Worm (Caenorhabditis elegans) whole organism, mixed stage, embryonic: Measurements from ENCODE around the gene fbxa-164.

ENCODE experiments used
- M03D4.4 ChIP-seq: sonication (generic microtip); optimal IDR thresholded peaks from 2 replicates; lab custom pipeline; 2017; ENCODE audit warnings: mild to moderate bottlenecking, missing genetic modification characterization, missing compliant biosample characterization
- ceh-39 ChIP-seq: fragments of 150-350 bp; optimal IDR thresholded peaks from 2 replicates; lab custom pipeline; 2014; ENCODE audit warnings: missing biosample characterization, missing genetic modification characterization
- ces-1 ChIP-seq: fragments of 150-350 bp; optimal IDR thresholded peaks from 2 replicates; lab custom pipeline; 2014; ENCODE audit warnings: missing biosample characterization, missing genetic modification reagents, missing genetic modification characterization
- cnd-1 ChIP-seq: fragments of 200-800 bp; sonication (Bioruptor generic); optimal IDR thresholded peaks from 2 replicates; lab custom pipeline; 2018; ENCODE audit warnings: mild to moderate bottlenecking, missing genetic modification characterization, missing compliant biosample characterization
- elt-3 ChIP-seq: fragments of 150-350 bp; optimal IDR thresholded peaks from 2 replicates; lab custom pipeline; 2014; ENCODE audit warnings: missing biosample characterization, missing genetic modification characterization
- lin-13 ChIP-seq: fragments of 150-350 bp; optimal IDR thresholded peaks from 2 replicates; lab custom pipeline; 2014; ENCODE audit warnings: missing biosample characterization, missing genetic modification characterization
- lin-32 ChIP-seq: fragments of 200-800 bp; sonication (Bioruptor generic); optimal IDR thresholded peaks from 2 replicates; lab custom pipeline; 2018; ENCODE audit warnings: mild to moderate bottlenecking, missing genetic modification characterization, missing compliant biosample characterization
- lsy-2 ChIP-seq: fragments of 150-350 bp; optimal IDR thresholded peaks from 2 replicates; lab custom pipeline; 2014; ENCODE audit warnings: missing biosample characterization, missing genetic modification characterization
- mep-1 ChIP-seq: fragments of 150-350 bp; optimal IDR thresholded peaks from 2 replicates; lab custom pipeline; 2017; ENCODE audit warnings: missing biosample characterization, missing genetic modification reagents, missing genetic modification characterization, inconsistent platforms
- sptf-1 ChIP-seq: sonication (generic microtip); optimal IDR thresholded peaks from 2 replicates; lab custom pipeline; 2017; ENCODE audit warnings: mild to moderate bottlenecking, missing genetic modification characterization, moderate library complexity, missing compliant biosample characterization
- unc-62 ChIP-seq: fragments of 150-350 bp; optimal IDR thresholded peaks from 2 replicates; lab custom pipeline; 2014; ENCODE audit warnings: missing biosample characterization, missing genetic modification reagents, missing genetic modification characterization

- TF ChIP-seq cnd-1 (tag; lab: Kevin White, UChicago) (no peak), M03D4.4 (tag; lab: Kevin White, UChicago) (no peak), sptf-1 (tag; lab: Kevin White, UChicago) (no peak), ces-1 (GFP tag; lab: Kevin White, UChicago) (no peak), ceh-39 (tag; lab: Kevin White, UChicago) (no peak), lsy-2 (no peak), elt-3 (tag; lab: Kevin White, UChicago) (no peak), unc-62 (no peak), lin-32 (GFP tag; lab: Kevin White, UChicago) (no peak), lin-13 (no peak), mep-1 (tag; lab: Kevin White, UChicago) (no peak)
Observed at ce11 chrII:1616382-1616781, 2.5 kb upstream of the fbxa-164 start, which contains the start of gene fbxa-165.
